Worm (Caenorhabditis elegans) whole organism, early embryonic: Measurements from ENCODE around the gene srt-69.

ENCODE experiments used
- F13C5.2 ChIP-seq: sonication (generic microtip); optimal IDR thresholded peaks from 2 replicates; lab custom pipeline; 2017; ENCODE audit warnings: mild to moderate bottlenecking, missing genetic modification characterization, inconsistent platforms, missing compliant biosample characterization
- ama-1 ChIP-seq: fragments of 150-350 bp; optimal IDR thresholded peaks from 2 replicates; lab custom pipeline; 2014
- flt-1 ChIP-seq: fragments of 200-800 bp; sonication (Bioruptor generic); IDR thresholded peaks from 2 replicates; pipeline ENCODE4 v1.3.6; 2022; ENCODE audit warnings: missing genetic modification characterization, missing compliant biosample characterization

DNA sequence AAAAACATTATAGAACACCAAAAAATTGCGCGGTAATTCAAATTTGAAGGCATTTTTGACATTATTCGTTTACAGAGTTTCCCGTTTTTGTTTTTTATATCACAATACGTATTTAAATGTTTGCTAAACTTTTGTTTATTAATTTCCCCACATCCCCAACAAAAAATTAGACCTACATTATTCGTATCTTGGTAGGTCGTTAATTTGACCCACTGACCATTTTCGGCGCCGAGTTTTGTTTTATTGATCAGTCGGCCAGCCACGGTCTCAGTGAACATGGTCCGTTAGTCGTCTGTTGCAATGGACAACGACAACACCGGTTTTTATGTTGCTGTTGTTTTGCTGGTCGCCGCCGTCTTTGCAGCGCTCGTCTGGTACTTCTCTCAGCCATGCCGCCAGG, 25.6 kb downstream of the srt-69 start, which contains the start of gene B0238.15:
- TF ChIP-seq F13C5.2 (tag; lab: Kevin White, UChicago) (no peak), ama-1 (lab: Kevin White, UChicago) (no peak), flt-1 (GFP tag; lab: Robert Waterston, UW) (no peak)
